Worm (Caenorhabditis elegans) whole organism, early embryonic: ENCODE data around the gene F14D7.1.

Experiments used
- F13C5.2 ChIP-seq: sonication (generic microtip); optimal IDR thresholded peaks from 2 replicates; lab custom pipeline; 2017; ENCODE audit warnings: mild to moderate bottlenecking, missing genetic modification characterization, inconsistent platforms, missing compliant biosample characterization
- ama-1 ChIP-seq: fragments of 150-350 bp; optimal IDR thresholded peaks from 2 replicates; lab custom pipeline; 2014
- ceh-13 ChIP-seq: fragments of 200-800 bp; sonication (Bioruptor generic); optimal IDR thresholded peaks from 2 replicates; lab custom pipeline; 2018; ENCODE audit warnings: mild to moderate bottlenecking, missing genetic modification characterization, missing compliant biosample characterization
- ceh-36 ChIP-seq: sonication (generic microtip); optimal IDR thresholded peaks from 2 replicates; lab custom pipeline; 2016; ENCODE audit warnings: missing genetic modification characterization, inconsistent platforms, missing compliant biosample characterization
- ets-7 ChIP-seq: sonication (generic microtip); optimal IDR thresholded peaks from 2 replicates; lab custom pipeline; 2016; ENCODE audit warnings: missing genotype, missing genetic modification characterization, missing compliant biosample characterization
- flt-1 ChIP-seq: fragments of 200-800 bp; sonication (Bioruptor generic); IDR thresholded peaks from 2 replicates; pipeline ENCODE4 v1.3.6; 2022; ENCODE audit warnings: missing genetic modification characterization, missing compliant biosample characterization
- hnd-1 ChIP-seq: sonication (generic microtip); optimal IDR thresholded peaks from 2 replicates; lab custom pipeline; 2016; ENCODE audit warnings: missing genetic modification characterization, missing compliant biosample characterization
- pes-1 ChIP-seq: fragments of 200-800 bp; sonication (Bioruptor generic); IDR thresholded peaks from 2 replicates; pipeline ENCODE4 v1.3.6; 2022; ENCODE audit warnings: missing genetic modification reagents, missing genetic modification characterization, missing compliant biosample characterization
- scrt-1 ChIP-seq: fragments of 200-800 bp; sonication (Bioruptor generic); IDR thresholded peaks from 2 replicates; pipeline ENCODE4 v1.3.6; 2022; ENCODE audit warnings: missing genetic modification characterization, missing compliant biosample characterization
- sea-1 ChIP-seq: fragments of 200-800 bp; sonication (Bioruptor generic); conservative IDR thresholded peaks from 2 replicates; pipeline ENCODE4 v1.3.6; 2022; ENCODE audit warnings: missing genetic modification characterization, missing compliant biosample characterization
- tbx-11 ChIP-seq: fragments of 200-800 bp; sonication (Bioruptor generic); IDR thresholded peaks from 2 replicates; pipeline ENCODE4 v1.3.6; 2022; ENCODE audit warnings: missing genetic modification characterization, missing compliant biosample characterization
- tbx-37 ChIP-seq: fragments of 200-800 bp; sonication (Bioruptor generic); conservative IDR thresholded peaks from 2 replicates; pipeline ENCODE4 v1.3.6; 2022; ENCODE audit warnings: missing genetic modification reagents, missing genetic modification characterization, missing compliant biosample characterization

DNA sequence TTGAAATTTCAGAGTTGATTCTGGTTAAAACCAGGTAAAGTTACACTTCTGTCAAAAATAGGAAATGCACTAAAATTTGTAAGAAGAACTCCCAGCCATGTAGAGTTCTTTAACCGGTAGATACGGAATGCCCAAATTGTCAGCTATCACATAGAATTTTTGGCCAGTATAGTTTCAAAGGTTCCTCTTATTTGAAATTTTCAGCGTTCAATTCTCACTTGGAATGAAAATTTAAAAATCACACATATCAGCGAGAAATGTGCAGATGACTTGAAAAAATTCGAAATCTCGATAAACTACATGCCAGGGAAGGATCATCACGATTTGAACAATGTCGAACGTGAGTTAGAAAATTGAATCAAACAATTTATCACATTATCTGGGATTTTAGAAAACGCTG lies 7.2 kb upstream of the F14D7.1 start, which contains the start of gene F14D7.3:
- TF ChIP-seq ama-1 (lab: Kevin White, UChicago) (no peak), tbx-37 (GFP tag; lab: Robert Waterston, UW) (no peak), ceh-13 (no peak), tbx-11 (no peak), sea-1 (no peak), flt-1 (GFP tag; lab: Robert Waterston, UW) (no peak), F13C5.2 (tag; lab: Kevin White, UChicago) (no peak), scrt-1 (GFP tag; lab: Robert Waterston, UW) (no peak), pes-1 (no peak), ceh-36 (no peak), hnd-1 (tag; lab: Kevin White, UChicago) (no peak), ets-7 (no peak)
